Worm (Caenorhabditis elegans) whole organism, late embryonic: ENCODE data around the gene F53B3.5.

Experiments used
- C08G9.2 ChIP-seq: sonication (generic microtip); optimal IDR thresholded peaks from 2 replicates; lab custom pipeline; 2016; ENCODE audit warnings: mild to moderate bottlenecking, missing genetic modification characterization, moderate library complexity, missing compliant biosample characterization
- F13H6.1 ChIP-seq: sonication (generic microtip); optimal IDR thresholded peaks from 2 replicates; lab custom pipeline; 2016; ENCODE audit warnings: missing genetic modification characterization, missing compliant biosample characterization
- K09A11.1 ChIP-seq: sonication (generic microtip); optimal IDR thresholded peaks from 2 replicates; lab custom pipeline; 2017; ENCODE audit warnings: antibody characterized with exemption, mild to moderate bottlenecking, missing genetic modification characterization, missing compliant biosample characterization; ENCODE audit not compliant: insufficient read depth
- T23F11.4 ChIP-seq: fragments of 200-800 bp; sonication (Bioruptor generic); optimal IDR thresholded peaks from 2 replicates; lab custom pipeline; 2018; ENCODE audit warnings: mild to moderate bottlenecking, missing genetic modification characterization, missing compliant biosample characterization
- ceh-22 ChIP-seq: sonication (generic microtip); optimal IDR thresholded peaks from 2 replicates; lab custom pipeline; 2017; ENCODE audit warnings: missing biosample characterization, missing genetic modification characterization
- ceh-31 ChIP-seq: sonication (generic microtip); optimal IDR thresholded peaks from 2 replicates; lab custom pipeline; 2016; ENCODE audit warnings: missing genetic modification characterization, missing compliant biosample characterization
- ceh-45 ChIP-seq: fragments of 200-800 bp; sonication (Bioruptor generic); IDR thresholded peaks from 2 replicates; pipeline ENCODE4 v1.3.6; 2022; ENCODE audit warnings: missing genetic modification reagents, missing genetic modification characterization, missing compliant biosample characterization
- ceh-48 ChIP-seq: sonication (generic microtip); optimal IDR thresholded peaks from 2 replicates; lab custom pipeline; 2016; ENCODE audit warnings: missing genetic modification characterization, inconsistent platforms, missing compliant biosample characterization
- ceh-6 ChIP-seq: fragments of 200-800 bp; sonication (Bioruptor generic); optimal IDR thresholded peaks from 2 replicates; lab custom pipeline; 2018; ENCODE audit warnings: mild to moderate bottlenecking, missing genetic modification characterization, missing compliant biosample characterization
- ceh-9 ChIP-seq: sonication (generic microtip); optimal IDR thresholded peaks from 2 replicates; lab custom pipeline; 2016; ENCODE audit warnings: mild to moderate bottlenecking, missing genetic modification characterization, inconsistent platforms, missing compliant biosample characterization
- dmd-4 ChIP-seq: sonication (generic microtip); optimal IDR thresholded peaks from 2 replicates; lab custom pipeline; 2016; ENCODE audit warnings: borderline replicate concordance, missing genetic modification characterization, missing compliant biosample characterization
- dve-1 ChIP-seq: sonication (generic microtip); optimal IDR thresholded peaks from 2 replicates; lab custom pipeline; 2017; ENCODE audit warnings: antibody characterized with exemption, mild to moderate bottlenecking, missing genetic modification characterization, missing compliant biosample characterization
- elt-2 ChIP-seq: sonication (generic microtip); optimal IDR thresholded peaks from 2 replicates; lab custom pipeline; 2016; ENCODE audit warnings: missing genetic modification reagents, missing genetic modification characterization, missing compliant biosample characterization
- fax-1 ChIP-seq: sonication (generic microtip); optimal IDR thresholded peaks from 2 replicates; lab custom pipeline; 2016; ENCODE audit warnings: missing genotype, missing genetic modification characterization, missing compliant biosample characterization
- hlh-13 ChIP-seq: fragments of 200-800 bp; sonication (Bioruptor generic); optimal IDR thresholded peaks from 2 replicates; lab custom pipeline; 2018; ENCODE audit warnings: mild to moderate bottlenecking, missing genetic modification characterization, missing compliant biosample characterization
- hlh-30 ChIP-seq: sonication (generic microtip); optimal IDR thresholded peaks from 2 replicates; lab custom pipeline; 2017; ENCODE audit warnings: antibody characterized with exemption, missing genetic modification characterization, missing compliant biosample characterization; ENCODE audit not compliant: insufficient read depth
- madf-2 ChIP-seq: sonication (generic microtip); optimal IDR thresholded peaks from 2 replicates; lab custom pipeline; 2017; ENCODE audit warnings: missing genetic modification characterization, missing compliant biosample characterization
- nfya-1 ChIP-seq: sonication (generic microtip); optimal IDR thresholded peaks from 2 replicates; lab custom pipeline; 2017; ENCODE audit warnings: missing genetic modification characterization, mild to moderate bottlenecking, missing compliant biosample characterization, antibody characterized with exemption, moderate library complexity
- nhr-232 ChIP-seq: sonication (generic microtip); optimal IDR thresholded peaks from 2 replicates; lab custom pipeline; 2016; ENCODE audit warnings: missing genetic modification characterization, missing compliant biosample characterization
- odd-2 ChIP-seq: sonication (generic microtip); optimal IDR thresholded peaks from 2 replicates; lab custom pipeline; 2017; ENCODE audit warnings: antibody characterized with exemption, mild to moderate bottlenecking, missing genetic modification characterization, missing compliant biosample characterization
- pag-3 ChIP-seq: sonication (generic microtip); optimal IDR thresholded peaks from 2 replicates; lab custom pipeline; 2016; ENCODE audit warnings: missing compliant biosample characterization, missing genetic modification characterization, borderline replicate concordance
- pat-9 ChIP-seq: fragments of 200-800 bp; sonication (Bioruptor generic); optimal IDR thresholded peaks from 2 replicates; lab custom pipeline; 2018; ENCODE audit warnings: mild to moderate bottlenecking, missing genetic modification characterization, moderate library complexity, missing compliant biosample characterization
- pha-4 ChIP-seq: fragments of 150-350 bp; optimal IDR thresholded peaks from 2 replicates; lab custom pipeline; 2018; ENCODE audit warnings: missing biosample characterization, missing genetic modification reagents, missing genetic modification characterization
- pqm-1 ChIP-seq: sonication (generic microtip); optimal IDR thresholded peaks from 2 replicates; lab custom pipeline; 2016; ENCODE audit warnings: missing genetic modification characterization, missing compliant biosample characterization
- pros-1 ChIP-seq: fragments of 150-350 bp; optimal IDR thresholded peaks from 2 replicates; lab custom pipeline; 2014; ENCODE audit warnings: missing biosample characterization, missing genetic modification reagents, missing genetic modification characterization
- ref-2 ChIP-seq: sonication (generic microtip); optimal IDR thresholded peaks from 2 replicates; lab custom pipeline; 2016; ENCODE audit warnings: missing genetic modification characterization, missing compliant biosample characterization
- sdc-2 ChIP-seq: sonication (generic microtip); optimal IDR thresholded peaks from 2 replicates; lab custom pipeline; 2016; ENCODE audit warnings: missing genotype, missing genetic modification characterization, missing compliant biosample characterization
- syd-9 ChIP-seq: sonication (generic microtip); optimal IDR thresholded peaks from 2 replicates; lab custom pipeline; 2016; ENCODE audit warnings: mild to moderate bottlenecking, missing genetic modification characterization, moderate library complexity, missing compliant biosample characterization
- tbx-7 ChIP-seq: sonication (generic microtip); optimal IDR thresholded peaks from 2 replicates; lab custom pipeline; 2016; ENCODE audit warnings: missing genotype, missing genetic modification characterization, missing compliant biosample characterization
- ttx-3 ChIP-seq: sonication (generic microtip); optimal IDR thresholded peaks from 2 replicates; lab custom pipeline; 2016; ENCODE audit warnings: missing genetic modification reagents, missing genetic modification characterization, missing compliant biosample characterization
- unc-55 ChIP-seq: sonication (generic microtip); optimal IDR thresholded peaks from 2 replicates; lab custom pipeline; 2017; ENCODE audit warnings: missing biosample characterization, missing genetic modification reagents, missing genetic modification characterization
- unc-86 ChIP-seq: sonication (generic microtip); optimal IDR thresholded peaks from 2 replicates; lab custom pipeline; 2016; ENCODE audit warnings: missing genetic modification characterization, missing compliant biosample characterization

Gene F53B3.5

DNA sequence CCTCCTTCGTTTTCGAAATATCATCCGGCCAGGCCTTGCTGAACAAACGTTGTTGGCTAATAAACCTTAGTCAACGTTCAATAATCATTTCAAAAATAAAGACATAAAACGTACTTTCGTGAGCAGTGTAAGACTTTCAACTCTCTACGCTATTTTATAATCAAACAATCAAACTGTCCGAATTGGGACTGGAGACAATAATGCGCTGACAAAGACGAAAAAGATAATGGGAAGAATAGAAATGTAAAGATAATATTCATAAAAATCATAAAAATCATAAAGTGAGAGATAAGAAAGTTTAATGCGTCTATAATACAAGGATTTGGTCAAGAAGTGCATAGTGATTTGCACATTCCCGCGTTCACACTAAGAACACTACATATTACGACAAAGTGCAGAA is 37.6 kb downstream of the F53B3.5 start:
- TF ChIP-seq syd-9: no peak
- TF ChIP-seq hlh-30 (tag; lab: Kevin White, UChicago): no peak
- TF ChIP-seq elt-2: peak; percentile 35

DNA sequence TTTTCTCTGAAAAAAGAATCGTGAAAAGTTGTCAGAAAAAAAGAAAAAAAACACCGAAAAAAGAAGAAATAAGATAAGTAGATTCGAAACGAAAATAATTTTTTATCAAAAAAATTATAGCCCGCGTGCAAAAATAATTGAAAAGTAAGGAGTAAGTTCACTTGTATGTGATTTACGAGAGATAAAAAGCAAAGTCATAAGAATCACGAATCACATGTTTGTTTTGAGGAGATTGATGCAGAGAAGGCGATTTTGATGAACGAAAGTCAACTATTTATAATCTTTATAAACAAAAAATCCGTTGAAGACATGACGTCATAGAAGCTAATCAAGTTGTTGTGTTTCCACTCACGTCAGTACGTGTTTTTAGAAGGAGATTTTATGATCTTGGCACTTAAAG is 39.1 kb downstream of the F53B3.5 start, which contains the start of gene Y71H10B.1:
Gene Y71H10B.1, minus strand, starts transcription at position 6 of the 400 bp plus-strand sequence.
- TF ChIP-seq pqm-1 (tag; lab: Kevin White, UChicago) (no peak), sdc-2 (tag; lab: Kevin White, UChicago) (no peak), unc-86 (tag; lab: Kevin White, UChicago) (no peak), ceh-6 (no peak), ttx-3 (no peak)
- TF ChIP-seq, all 69 proteins: peak for 0

DNA sequence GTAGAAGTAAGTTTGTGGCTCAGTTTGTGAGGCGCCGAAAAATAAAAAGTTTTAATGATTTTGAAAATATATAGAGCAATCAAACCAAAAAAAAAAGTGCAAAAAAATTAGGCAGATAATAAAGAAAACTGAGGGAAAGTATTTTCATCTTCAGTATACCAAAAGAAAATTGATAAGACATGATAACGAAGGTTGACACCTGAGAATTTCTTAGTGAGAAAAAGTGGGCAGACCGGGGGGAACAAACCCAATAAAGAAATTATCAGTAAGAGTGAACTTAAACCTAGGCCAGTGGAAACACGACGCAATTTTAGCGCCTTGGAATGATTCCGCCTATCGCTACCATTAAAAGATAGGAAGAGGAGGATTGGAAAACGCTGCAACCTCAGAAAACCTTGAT is 40.8 kb downstream of the F53B3.5 start:
- TF ChIP-seq T23F11.4 (GFP tag; lab: Kevin White, UChicago): no peak
- TF ChIP-seq ceh-9 (tag; lab: Kevin White, UChicago): no peak
- TF ChIP-seq pat-9: no peak
- TF ChIP-seq dmd-4 (tag; lab: Kevin White, UChicago): no peak
- no peak for TF ChIP-seq ceh-48 (tag; lab: Kevin White, UChicago)

DNA sequence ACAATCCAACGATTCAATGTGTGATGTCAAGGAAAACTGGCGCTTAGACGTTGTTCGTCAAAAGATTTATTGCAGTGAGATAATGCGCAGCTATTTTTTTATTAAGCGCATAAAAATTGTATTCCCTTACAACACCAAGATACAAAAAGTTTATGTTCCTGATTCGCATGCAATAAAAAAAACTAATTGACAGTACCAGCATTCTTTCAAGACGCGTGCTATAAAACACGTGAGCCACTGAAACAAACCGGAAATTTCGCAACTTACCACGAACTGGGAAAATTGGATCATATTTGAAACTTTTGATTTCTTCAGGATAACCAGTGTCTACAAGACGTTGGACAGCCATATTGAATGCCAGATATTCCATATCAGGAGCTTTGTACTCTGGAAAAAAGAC is 41.9 kb downstream of the F53B3.5 start:
- TF ChIP-seq tbx-7 (tag; lab: Kevin White, UChicago): no peak
- no peak for TF ChIP-seq dmd-4 (tag; lab: Kevin White, UChicago)
- no peak for TF ChIP-seq pros-1 (tag; lab: Kevin White, UChicago)
- TF ChIP-seq unc-86 (tag; lab: Kevin White, UChicago): no peak
- no peak for TF ChIP-seq F13H6.1 (tag; lab: Kevin White, UChicago)
- TF ChIP-seq syd-9: no peak
- no peak for TF ChIP-seq nhr-232 (tag; lab: Kevin White, UChicago)
- no peak for TF ChIP-seq pqm-1 (tag; lab: Kevin White, UChicago)
- TF ChIP-seq, all 69 proteins: peak for 0

DNA sequence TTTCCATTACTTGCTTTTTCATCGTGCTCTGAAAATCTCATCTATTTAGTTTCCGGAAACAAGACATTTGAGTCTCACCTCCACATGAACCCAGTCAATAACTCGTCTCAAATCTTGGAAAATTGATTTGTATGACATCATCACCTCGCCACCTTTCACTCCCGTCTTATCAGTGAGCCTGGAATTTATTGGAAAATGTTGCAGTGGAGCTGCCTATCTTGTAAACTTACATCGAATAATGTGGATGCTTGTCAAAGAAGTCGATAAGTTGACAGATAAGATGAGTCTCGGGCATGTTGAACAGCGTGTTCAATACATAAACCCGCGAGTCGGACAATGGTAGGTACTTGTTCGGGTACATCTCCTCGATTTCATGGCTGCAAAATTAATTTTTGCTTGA is 42.6 kb downstream of the F53B3.5 start:
- TF ChIP-seq ceh-31 (tag; lab: Kevin White, UChicago): no peak
- no peak for TF ChIP-seq ceh-22 (tag; lab: Kevin White, UChicago)
- TF ChIP-seq unc-55: no peak
- no peak for TF ChIP-seq F13H6.1 (tag; lab: Kevin White, UChicago)
- TF ChIP-seq elt-2: peak; percentile 44
- TF ChIP-seq hlh-13: no peak
- no peak for TF ChIP-seq madf-2 (tag; lab: Kevin White, UChicago)

DNA sequence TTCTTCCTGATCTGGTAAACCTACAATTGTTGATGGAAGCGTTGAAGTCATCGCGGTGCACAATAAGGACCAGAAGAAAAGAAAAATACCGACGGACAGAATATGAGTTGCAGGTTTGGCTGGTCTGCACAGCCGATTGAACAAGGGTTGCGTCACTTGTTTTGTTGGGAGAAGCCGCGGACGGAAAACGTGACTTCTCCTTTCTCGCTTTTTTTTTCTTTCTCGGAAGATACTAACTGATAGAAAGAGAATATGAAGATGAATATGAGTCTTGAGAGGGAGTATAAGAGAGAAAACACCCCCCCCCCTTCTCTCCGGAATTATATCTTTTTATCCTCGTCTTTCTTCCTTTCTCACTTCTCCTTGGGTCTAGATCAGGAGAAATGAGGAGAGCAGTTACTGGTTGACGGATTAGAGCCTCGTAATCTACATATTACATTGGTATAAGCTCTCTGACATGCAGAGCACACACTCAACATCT is 51.6 kb downstream of the F53B3.5 start, which contains the start of gene ssr-2:
Gene ssr-2, minus strand, starts transcription at position 51 of the 481 bp plus-strand sequence.
- no peak for TF ChIP-seq ref-2 (tag; lab: Kevin White, UChicago)
- TF ChIP-seq C08G9.2 (tag; lab: Kevin White, UChicago): no peak
- TF ChIP-seq fax-1 (tag; lab: Kevin White, UChicago): no peak
- TF ChIP-seq K09A11.1 (tag; lab: Kevin White, UChicago): no peak
- TF ChIP-seq pha-4: no peak
- TF ChIP-seq pag-3 (tag; lab: Kevin White, UChicago): no peak
- TF ChIP-seq ceh-45: no peak

DNA sequence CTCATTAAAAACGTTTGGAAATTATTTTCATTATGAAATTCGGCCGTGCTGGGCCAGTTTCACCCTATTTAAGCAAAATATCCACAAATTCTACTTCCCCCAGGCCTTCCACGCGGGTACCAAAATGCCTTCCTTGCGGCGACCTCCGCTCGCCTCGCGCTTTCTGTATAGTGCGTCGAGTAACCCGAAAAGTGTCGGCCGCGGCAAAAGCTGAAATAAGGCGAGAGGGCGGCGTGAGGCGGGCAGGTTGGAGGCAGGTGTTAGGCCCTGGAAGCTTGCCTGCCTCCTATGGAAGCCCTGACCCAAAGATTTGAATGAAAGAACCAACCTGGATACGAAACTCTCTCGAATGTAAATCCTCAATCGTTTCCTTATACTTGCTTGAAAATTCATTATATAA is 53.0 kb downstream of the F53B3.5 start:
- TF ChIP-seq odd-2 (tag; lab: Kevin White, UChicago) (no peak), K09A11.1 (tag; lab: Kevin White, UChicago) (no peak), ref-2 (tag; lab: Kevin White, UChicago) (peak; percentile 6), nfya-1 (tag; lab: Kevin White, UChicago) (no peak), ceh-45 (no peak), dve-1 (tag; lab: Kevin White, UChicago) (no peak)
